Fruit fly (Drosophila melanogaster) whole organism, embryonic: ENCODE data around the gene CG44040.
A peak's percentile ranks its signal among the peaks of the same experiment; 100 is the strongest.

Experiments used
- Adf1 ChIP-seq: fragments of 200-800 bp; sonication (Bioruptor generic); IDR thresholded peaks from 2 replicates; pipeline ENCODE4 v1.3.6; 2022; ENCODE audit warnings: missing biosample characterization, missing genetic modification characterization
- CG10366 ChIP-seq: fragments of 200-800 bp; sonication (Bioruptor generic); IDR thresholded peaks from 2 replicates; pipeline ENCODE4 v1.3.6; 2022; ENCODE audit warnings: missing biosample characterization, missing genetic modification characterization
- CG10462 ChIP-seq: fragments of 200-800 bp; sonication (Bioruptor generic); optimal IDR thresholded peaks from 2 replicates; lab custom pipeline; 2016; ENCODE audit warnings: missing biosample characterization, missing genetic modification characterization
- CG11695 ChIP-seq: fragments of 200-800 bp; sonication (Bioruptor generic); IDR thresholded peaks from 3 replicates; pipeline ENCODE4 v1.3.6; 2022; ENCODE audit warnings: missing biosample characterization, missing genetic modification characterization
- CG12744 ChIP-seq: fragments of 200-800 bp; sonication (Bioruptor generic); optimal IDR thresholded peaks from 2 replicates; lab custom pipeline; 2016; ENCODE audit warnings: missing biosample characterization, missing genetic modification characterization
- CG13123 ChIP-seq: fragments of 200-800 bp; sonication (Bioruptor generic); optimal IDR thresholded peaks from 2 replicates; lab custom pipeline; 2016; ENCODE audit warnings: missing biosample characterization, missing genetic modification characterization
- CG13287 ChIP-seq: fragments of 200-800 bp; sonication (Bioruptor generic); IDR thresholded peaks from 2 replicates; pipeline ENCODE4 v1.3.6; 2022; ENCODE audit warnings: missing biosample characterization, missing genetic modification characterization; ENCODE audit not compliant: partially characterized antibody
- CG15011 ChIP-seq: fragments of 200-800 bp; sonication (Bioruptor generic); optimal IDR thresholded peaks from 3 replicates; lab custom pipeline; 2018; ENCODE audit warnings: missing biosample characterization, mild to moderate bottlenecking, missing genetic modification characterization
- CG1832 ChIP-seq: fragments of 200-800 bp; sonication (Bioruptor generic); optimal IDR thresholded peaks from 2 replicates; lab custom pipeline; 2017; ENCODE audit warnings: missing biosample characterization, mild to moderate bottlenecking, missing genetic modification characterization, inconsistent platforms
- CG18476 ChIP-seq: fragments of 200-800 bp; sonication (Bioruptor generic); optimal IDR thresholded peaks from 2 replicates; lab custom pipeline; 2016; ENCODE audit warnings: missing biosample characterization, mild to moderate bottlenecking, missing genetic modification characterization
- CG18764 ChIP-seq: fragments of 200-800 bp; sonication (Bioruptor generic); optimal IDR thresholded peaks from 3 replicates; lab custom pipeline; 2016; ENCODE audit warnings: missing biosample characterization, missing genetic modification characterization
- CG33557 ChIP-seq: fragments of 200-800 bp; sonication (Bioruptor generic); optimal IDR thresholded peaks from 2 replicates; lab custom pipeline; 2019; ENCODE audit warnings: missing biosample characterization, mild to moderate bottlenecking, missing genetic modification characterization, moderate library complexity
- CG3726 ChIP-seq: fragments of 200-800 bp; sonication (Bioruptor generic); IDR thresholded peaks from 3 replicates; pipeline ENCODE4, ENCODE4 v1.3.6; 2022; ENCODE audit warnings: missing biosample characterization, missing genetic modification characterization
- CG4424 ChIP-seq: fragments of 200-800 bp; sonication (Bioruptor generic); optimal IDR thresholded peaks from 3 replicates; lab custom pipeline; 2016; ENCODE audit warnings: missing biosample characterization, missing genetic modification characterization
- CG9215 ChIP-seq: fragments of 200-800 bp; sonication (Bioruptor generic); IDR thresholded peaks from 2 replicates; pipeline ENCODE4 v1.3.6; 2022; ENCODE audit warnings: missing biosample characterization, missing genetic modification characterization
- CkIIα-i1 ChIP-seq: fragments of 200-800 bp; sonication (Bioruptor generic); IDR thresholded peaks from 2 replicates; pipeline ENCODE4 v1.3.6; 2022; ENCODE audit warnings: missing biosample characterization, missing genetic modification characterization
- Doc3 ChIP-seq: fragments of 200-800 bp; sonication (Bioruptor generic); IDR thresholded peaks from 3 replicates; pipeline ENCODE4 v1.3.6; 2022; ENCODE audit warnings: missing biosample characterization, missing genetic modification characterization; ENCODE audit not compliant: partially characterized antibody
- ERR ChIP-seq: fragments of 200-800 bp; sonication (Bioruptor generic); optimal IDR thresholded peaks from 2 replicates; lab custom pipeline; 2016; ENCODE audit warnings: missing biosample characterization, missing genetic modification characterization
- Fer3 ChIP-seq: fragments of 200-800 bp; sonication (Bioruptor generic); optimal IDR thresholded peaks from 2 replicates; lab custom pipeline; 2018; ENCODE audit warnings: missing biosample characterization, mild to moderate bottlenecking, missing genetic modification characterization, moderate library complexity
- Gug ChIP-seq: fragments of 200-800 bp; sonication (Bioruptor generic); IDR thresholded peaks from 4 replicates; pipeline ENCODE4 v1.3.6; 2022; ENCODE audit warnings: missing biosample characterization, missing genetic modification characterization
- Pdp1 ChIP-seq, 2 experiments: fragments of 200-800 bp; sonication (Bioruptor generic); optimal IDR thresholded peaks; 3 replicates each; lab custom pipeline; 2016; ENCODE audit warnings: missing biosample characterization in 2 of 2, missing genetic modification characterization in 2 of 2, mild to moderate bottlenecking in 1 of 2, moderate library complexity in 1 of 2
- Poxn ChIP-seq: fragments of 200-800 bp; sonication (Bioruptor generic); IDR thresholded peaks from 2 replicates; pipeline ENCODE4 v1.3.6; 2022; ENCODE audit warnings: missing biosample characterization, missing genetic modification characterization
- Sin3A ChIP-seq: fragments of >200 bp; optimal IDR thresholded peaks from 2 replicates; lab custom pipeline; 2018
- Sox100B ChIP-seq: fragments of 200-800 bp; sonication (Bioruptor generic); optimal IDR thresholded peaks from 3 replicates; lab custom pipeline; 2018; ENCODE audit warnings: missing biosample characterization, mild to moderate bottlenecking, missing genetic modification characterization
- Ssrp ChIP-seq: fragments of 200-800 bp; sonication (Bioruptor generic); optimal IDR thresholded peaks from 2 replicates; lab custom pipeline; 2018; ENCODE audit warnings: missing biosample characterization, mild to moderate bottlenecking, missing genetic modification characterization, moderate library complexity
- Stat92E ChIP-seq, 3 experiments: fragments of >200 bp in 2 of 3; fragments of 200-800 bp in 1 of 3; sonication (Bioruptor generic) in 1 of 3; optimal IDR thresholded peaks; 2 replicates each; lab custom pipeline; 2017 to 2019; ENCODE audit warnings: missing biosample characterization in 3 of 3, missing genetic modification characterization in 3 of 3, mild to moderate bottlenecking in 1 of 3, moderate library complexity in 1 of 3
- Xrp1 ChIP-seq: fragments of 200-800 bp; sonication (Bioruptor generic); IDR thresholded peaks from 2 replicates; pipeline ENCODE4 v1.3.6; 2022; ENCODE audit warnings: missing biosample characterization, missing genetic modification characterization
- abd-A ChIP-seq: fragments of 200-800 bp; sonication (Bioruptor generic); optimal IDR thresholded peaks from 3 replicates; lab custom pipeline; 2019; ENCODE audit warnings: missing biosample characterization, mild to moderate bottlenecking, missing genetic modification characterization, moderate library complexity
- al ChIP-seq: fragments of 200-800 bp; sonication (Bioruptor generic); IDR thresholded peaks from 2 replicates; pipeline ENCODE4 v1.3.6; 2022; ENCODE audit warnings: missing biosample characterization, missing genetic modification characterization
- ato ChIP-seq: fragments of 200-800 bp; sonication (Bioruptor generic); IDR thresholded peaks from 2 replicates; pipeline ENCODE4 v1.3.6; 2022; ENCODE audit warnings: missing biosample characterization, missing genetic modification characterization; ENCODE audit not compliant: partially characterized antibody
- bowl ChIP-seq: fragments of 200-800 bp; sonication (Bioruptor generic); IDR thresholded peaks from 2 replicates; pipeline ENCODE4 v1.3.6; 2022; ENCODE audit warnings: missing biosample characterization, missing genetic modification characterization
- cad ChIP-seq: fragments of >200 bp; optimal IDR thresholded peaks from 2 replicates; lab custom pipeline; 2017; ENCODE audit warnings: missing biosample characterization, missing genetic modification characterization
- cato ChIP-seq: fragments of 200-800 bp; sonication (Bioruptor generic); optimal IDR thresholded peaks from 2 replicates; lab custom pipeline; 2016; ENCODE audit warnings: missing biosample characterization, missing genetic modification characterization, borderline replicate concordance
- dan ChIP-seq: fragments of 200-800 bp; sonication (Bioruptor generic); IDR thresholded peaks from 2 replicates; pipeline ENCODE4 v1.3.6; 2022; ENCODE audit warnings: missing biosample characterization, missing genetic modification characterization
- disco-r ChIP-seq: fragments of 200-800 bp; sonication (Bioruptor generic); optimal IDR thresholded peaks from 2 replicates; lab custom pipeline; 2016; ENCODE audit warnings: missing biosample characterization, missing genetic modification characterization
- dmrt11E ChIP-seq: fragments of 200-800 bp; sonication (Bioruptor generic); optimal IDR thresholded peaks from 3 replicates; lab custom pipeline; 2018; ENCODE audit warnings: missing biosample characterization, mild to moderate bottlenecking, missing genetic modification characterization, moderate library complexity
- en ChIP-seq: fragments of 200-800 bp; sonication (Bioruptor generic); optimal IDR thresholded peaks from 2 replicates; lab custom pipeline; 2016; ENCODE audit warnings: missing biosample characterization, missing genetic modification characterization
- gcm2 ChIP-seq: fragments of 200-800 bp; sonication (Bioruptor generic); optimal IDR thresholded peaks from 2 replicates; lab custom pipeline; 2016; ENCODE audit warnings: missing biosample characterization, missing genetic modification characterization
- her ChIP-seq: fragments of 200-800 bp; sonication (Bioruptor generic); optimal IDR thresholded peaks from 2 replicates; lab custom pipeline; 2016; ENCODE audit warnings: missing biosample characterization, missing genetic modification characterization
- ind ChIP-seq: fragments of 200-800 bp; sonication (Bioruptor generic); optimal IDR thresholded peaks from 3 replicates; lab custom pipeline; 2016; ENCODE audit warnings: missing biosample characterization, missing genetic modification characterization
- jigr1 ChIP-seq: fragments of 200-800 bp; sonication (Bioruptor generic); IDR thresholded peaks from 3 replicates; pipeline ENCODE4 v1.3.6; 2022; ENCODE audit warnings: missing biosample characterization, missing genetic modification characterization
- org-1 ChIP-seq: fragments of 200-800 bp; sonication (Bioruptor generic); optimal IDR thresholded peaks from 2 replicates; lab custom pipeline; 2017; ENCODE audit warnings: missing biosample characterization, missing genetic modification characterization
- pfk ChIP-seq: fragments of 200-800 bp; sonication (Bioruptor generic); optimal IDR thresholded peaks from 2 replicates; lab custom pipeline; 2018; ENCODE audit warnings: missing biosample characterization, mild to moderate bottlenecking, missing genetic modification characterization, moderate library complexity
- phol ChIP-seq: fragments of 200-800 bp; sonication (Bioruptor generic); optimal IDR thresholded peaks from 3 replicates; lab custom pipeline; 2018; ENCODE audit warnings: missing biosample characterization, mild to moderate bottlenecking, missing genetic modification characterization, moderate library complexity
- shn ChIP-seq: fragments of 200-800 bp; sonication (Bioruptor generic); optimal IDR thresholded peaks from 3 replicates; lab custom pipeline; 2016; ENCODE audit warnings: missing biosample characterization, missing genetic modification characterization
- stwl ChIP-seq: fragments of 200-800 bp; sonication (Bioruptor generic); optimal IDR thresholded peaks from 3 replicates; lab custom pipeline; 2018; ENCODE audit warnings: missing biosample characterization, mild to moderate bottlenecking, missing genetic modification characterization, moderate library complexity
- trem ChIP-seq: fragments of 200-800 bp; optimal IDR thresholded peaks from 3 replicates; lab custom pipeline; 2019; ENCODE audit warnings: missing biosample characterization, mild to moderate bottlenecking, missing genetic modification characterization, moderate library complexity
- ttk ChIP-seq: fragments of 200-800 bp; sonication (Bioruptor generic); IDR thresholded peaks from 2 replicates; pipeline ENCODE4 v2.1.2; 2022; ENCODE audit warnings: missing biosample characterization, missing genetic modification characterization
- tx ChIP-seq: fragments of 200-800 bp; sonication (Bioruptor generic); optimal IDR thresholded peaks from 2 replicates; lab custom pipeline; 2016; ENCODE audit warnings: missing biosample characterization, missing genetic modification characterization
- yki ChIP-seq: fragments of >200 bp; optimal IDR thresholded peaks from 3 replicates; lab custom pipeline; 2018
- zfh1 ChIP-seq: fragments of 200-800 bp; sonication (Bioruptor generic); IDR thresholded peaks from 3 replicates; pipeline ENCODE4 v1.3.6; 2022; ENCODE audit warnings: missing biosample characterization, missing genetic modification characterization

CG44040 gene

DNA sequence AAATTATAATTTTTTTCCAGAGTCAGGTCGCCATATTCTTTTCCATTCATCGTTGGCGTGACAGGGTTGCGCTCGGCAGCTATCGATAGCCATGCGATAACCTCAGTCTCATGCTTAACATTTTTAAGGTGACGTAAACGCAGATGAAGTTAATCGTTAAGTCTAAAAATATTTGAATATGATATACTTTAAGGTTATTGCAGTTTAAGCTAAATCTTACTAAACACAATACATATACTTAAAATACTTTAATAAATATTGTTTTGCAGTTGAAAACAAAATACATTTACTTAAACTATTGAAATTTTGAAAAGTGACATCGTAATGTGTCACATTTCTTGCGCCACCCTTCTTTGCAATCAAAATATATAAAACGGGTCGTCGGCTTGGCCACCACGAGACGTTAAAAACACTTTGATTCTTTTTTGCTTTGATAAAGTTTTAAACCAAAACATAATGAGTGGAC is 45.0 kb upstream of the CG44040 start, which contains the start of the genes Cp190 and CG4338 (continued):
- TF ChIP-seq stwl (tag; lab: Kevin White, UChicago) (peak; percentile 87), CG18764 (GFP tag; lab: Kevin White, UChicago) (peak; percentile 95), Poxn (peak; percentile 89), en (GFP tag; lab: Kevin White, UChicago) (peak; percentile 44), CG11695 (GFP tag; lab: Robert Waterston, UW) (peak; percentile 97), CG10366 (GFP tag; lab: Robert Waterston, UW) (peak; percentile 94), abd-A (no peak), Stat92E (GFP tag; optimal IDR thresholded peaks at IDR 0.05; lab: Kevin White, UChicago) (peak in 1 of 3 experiments; percentile 95), dmrt11E (tag; lab: Kevin White, UChicago) (peak; percentile 99), phol (tag; lab: Kevin White, UChicago) (peak; percentile 100), cad (GFP tag; lab: Kevin White, UChicago) (no peak), Ssrp (peak; percentile 99), tx (GFP tag; lab: Kevin White, UChicago) (peak; percentile 89), Fer3 (tag; lab: Kevin White, UChicago) (peak; percentile 99), bowl (peak; percentile 84), ind (peak; percentile 98), gcm2 (GFP tag; lab: Kevin White, UChicago) (peak; percentile 58), ttk (peak; percentile 96), CG13123 (GFP tag; lab: Kevin White, UChicago) (peak; percentile 95), Xrp1 (GFP tag; lab: Robert Waterston, UW) (peak; percentile 98), CG9215 (peak; percentile 97), zfh1 (GFP tag; lab: Robert Waterston, UW) (peak; percentile 96), Gug (GFP tag; lab: Robert Waterston, UW) (peak; percentile 92), CG3726 (GFP tag; lab: Robert Waterston, UW) (peak; percentile 96), ERR (GFP tag; lab: Kevin White, UChicago) (peak; percentile 67), CG15011 (GFP tag; lab: Kevin White, UChicago) (peak; percentile 96), dan (GFP tag; lab: Robert Waterston, UW) (peak; percentile 90), CG18476 (GFP tag; lab: Kevin White, UChicago) (peak; percentile 98), CG13287 (GFP tag; lab: Robert Waterston, UW) (peak; percentile 80), disco-r (peak; percentile 88), jigr1 (GFP tag; lab: Robert Waterston, UW) (peak; percentile 93), Adf1 (GFP tag; lab: Robert Waterston, UW) (peak; percentile 79), CkIIα-i1 (GFP tag; lab: Robert Waterston, UW) (0 out of 2 replicates have a peak, but pooled peaks have one; percentile 13), Doc3 (GFP tag; lab: Robert Waterston, UW) (peak; percentile 61; the same call in 2 of the 3 replicates), Sin3A (lab: Kevin White, UChicago) (peak; percentile 89), shn (GFP tag; lab: Kevin White, UChicago) (peak; percentile 84), CG33557 (peak; percentile 99), CG12744 (peak; percentile 84), Pdp1 (GFP tag; optimal IDR thresholded peaks at IDR 0.05; lab: Kevin White, UChicago) (peak; percentile 94 to 95), ato (GFP tag; lab: Robert Waterston, UW) (peak; percentile 73; the same call in 1 of the 2 replicates), CG1832 (GFP tag; lab: Kevin White, UChicago) (no peak), al (GFP tag; lab: Robert Waterston, UW) (peak; percentile 96), her (GFP tag; lab: Kevin White, UChicago) (peak; percentile 52), CG4424 (peak; percentile 98), trem (peak; percentile 97), org-1 (peak; percentile 96), pfk (GFP tag; lab: Kevin White, UChicago) (peak; percentile 70), cato (GFP tag; lab: Kevin White, UChicago) (peak; percentile 96), CG10462 (peak; percentile 95), yki (lab: Kevin White, UChicago) (no peak), Sox100B (peak; percentile 98)
